Worm (Caenorhabditis elegans): ENCODE results near the gene nhr-27.

The nhr-27 gene

ce11 chrX:12808085-12808922, at the start of gene nhr-27:
TSS of gene nhr-27 (minus strand) at chrX:12808318.
- TF ChIP-seq cebp-1 (GFP tag; IDR thresholded peaks at IDR 0.05) (no peak), cebp-1 (tag; optimal IDR thresholded peaks at IDR 0.05) (peak; percentile 12), lin-40 (tag; optimal IDR thresholded peaks at IDR 0.05) (no peak), pha-4 (tag; optimal IDR thresholded peaks at IDR 0.05) (no peak)

DNA sequence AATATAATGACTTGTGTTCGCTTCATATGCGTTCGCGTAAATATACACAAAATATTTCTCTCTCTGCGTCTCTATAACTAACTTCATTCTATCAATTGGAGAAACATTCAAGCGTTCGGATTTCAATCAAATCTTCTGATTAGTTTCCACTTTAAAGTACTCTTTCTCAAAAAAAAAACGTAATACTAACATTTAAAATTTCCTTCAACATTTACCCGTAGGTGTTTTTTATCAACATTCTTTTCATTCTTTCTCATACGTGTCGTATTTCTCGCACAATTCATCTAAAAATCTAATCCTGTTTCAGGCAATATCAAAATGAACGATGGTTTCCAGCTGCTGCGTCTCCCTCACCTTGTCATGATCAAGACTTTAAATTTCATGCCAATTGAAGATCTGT, 49.6 kb upstream of the nhr-27 start, which contains the start of gene T14G8.2:
TSS of gene T14G8.2 (plus strand) at position 301 of the 400 bp plus-strand sequence.
- TF ChIP-seq snpc-3.4 (tag; optimal IDR thresholded peaks at IDR 0.05) (no peak), dpl-1 (GFP tag; optimal IDR thresholded peaks at IDR 0.05) (no peak), let-526 (GFP tag; IDR thresholded peaks at IDR 0.05) (no peak), cebp-2 (GFP tag; IDR thresholded peaks at IDR 0.05) (no peak), lir-1 (GFP tag; conservative IDR thresholded peaks at IDR 0.05) (no peak)

- TF ChIP-seq B0261.1 (tag; optimal IDR thresholded peaks at IDR 0.05) (peak; percentile 66), dox-1 (GFP tag; IDR thresholded peaks at IDR 0.05) (peak; percentile 36; the same call in 1 of the 2 replicates), nhr-90 (tag; optimal IDR thresholded peaks at IDR 0.05) (peak; percentile 11), rpc-1 (optimal IDR thresholded peaks at IDR 0.05) (peak; percentile 57), rpc-1 (tag; optimal IDR thresholded peaks at IDR 0.05) (peak; percentile 72), egl-44 (GFP tag; IDR thresholded peaks at IDR 0.05) (0 out of 2 replicates have a peak, but pooled peaks have one; percentile 19), zfh-2 (GFP tag; conservative IDR thresholded peaks at IDR 0.05) (no peak), Y67H2A.10 (GFP tag; conservative IDR thresholded peaks at IDR 0.05) (no peak), die-1 (tag; optimal IDR thresholded peaks at IDR 0.05) (peak; percentile 53), F33H1.4 (GFP tag; IDR thresholded peaks at IDR 0.05) (no peak), nhr-120 (GFP tag; IDR thresholded peaks at IDR 0.05) (no peak), pbrm-1 (GFP tag; IDR thresholded peaks at IDR 0.05) (peak; percentile 45; the same call in 1 of the 2 replicates), sptf-2 (GFP tag; optimal IDR thresholded peaks at IDR 0.05) (no peak), snpc-3.4 (tag; optimal IDR thresholded peaks at IDR 0.05) (no peak), C17E4.6 (GFP tag; IDR thresholded peaks at IDR 0.05) (no peak), madf-8 (GFP tag; conservative IDR thresholded peaks at IDR 0.05) (no peak), tbp1 (GFP tag; optimal IDR thresholded peaks at IDR 0.05) (peak; percentile 84), D2030.7 (GFP tag; IDR thresholded peaks at IDR 0.05) (peak; percentile 65), hmg-1.2 (GFP tag; IDR thresholded peaks at IDR 0.05) (peak; percentile 62), C06A6.2 (GFP tag; conservative IDR thresholded peaks at IDR 0.05) (no peak), ztf-25 (GFP tag; IDR thresholded peaks at IDR 0.05) (0 out of 2 replicates have a peak, but pooled peaks have one; percentile 51), ekl-4 (GFP tag; IDR thresholded peaks at IDR 0.05) (0 out of 2 replicates have a peak, but pooled peaks have one; percentile 26), lin-26 (GFP tag; IDR thresholded peaks at IDR 0.05) (peak; percentile 51), cebp-1 (GFP tag; IDR thresholded peaks at IDR 0.05) (0 out of 2 replicates have a peak, but pooled peaks have one; percentile 10), cebp-1 (tag; optimal IDR thresholded peaks at IDR 0.05) (no peak), aptf-2 (GFP tag; conservative IDR thresholded peaks at IDR 0.05) (no peak), hmg-20 (GFP tag; IDR thresholded peaks at IDR 0.05) (no peak)
These were observed 46.6 kb upstream of the nhr-27 start for ce11 chrX:12854680-12855079.

- TF ChIP-seq tlf-1 (GFP tag; optimal IDR thresholded peaks at IDR 0.05), result no peak
- no peak for TF ChIP-seq ceh-79 (tag; optimal IDR thresholded peaks at IDR 0.05)
- no peak for TF ChIP-seq nfya-2 (GFP tag; IDR thresholded peaks at IDR 0.05)
- no peak for TF ChIP-seq mxl-1 (tag; optimal IDR thresholded peaks at IDR 0.05)
- no peak for TF ChIP-seq tbx-9 (tag; optimal IDR thresholded peaks at IDR 0.05; ENCODE audit: borderline replicate concordance)
- TF ChIP-seq C17E4.6 (GFP tag; IDR thresholded peaks at IDR 0.05), result no peak
- TF ChIP-seq F10E7.11 (tag; optimal IDR thresholded peaks at IDR 0.05), result no peak
- no peak for TF ChIP-seq nhr-90 (tag; optimal IDR thresholded peaks at IDR 0.05)
These were observed 46.0 kb upstream of the nhr-27 start for ce11 chrX:12854135-12854534.

Data from whole organism, young adult.